Worm (Caenorhabditis elegans): ENCODE data around the gene K09E3.2.
"Not testable (repeated sequence)": the region's sequence is repeated elsewhere in the genome, so short reads cannot be mapped to it uniquely, and the experiment has no call there.

DNA sequence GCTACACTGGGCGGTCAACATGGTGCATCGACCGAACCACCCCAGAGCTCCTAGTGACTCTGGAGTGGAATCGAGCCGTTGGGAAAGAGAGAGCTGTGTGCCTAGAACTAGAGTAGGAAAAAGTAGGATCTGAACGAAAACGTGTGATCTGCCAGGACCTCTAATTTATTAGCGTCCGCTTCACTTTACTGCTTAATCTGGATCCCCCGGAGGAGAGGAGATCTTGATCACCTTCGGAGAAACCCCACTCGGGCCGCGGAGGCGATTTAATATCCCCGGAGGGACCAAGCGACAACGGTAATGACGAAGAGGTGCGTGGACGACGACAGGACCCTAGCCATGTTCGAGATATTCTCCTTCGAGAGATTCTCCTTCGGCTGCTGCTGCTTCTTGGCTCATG lies at the start of gene K09E3.2:
- not testable (repeated sequence) for TF ChIP-seq fos-1 (tag; optimal IDR thresholded peaks at IDR 0.05); lir-3 (tag; optimal IDR thresholded peaks at IDR 0.05; ENCODE audit: poor library complexity); pqm-1 (tag; optimal IDR thresholded peaks at IDR 0.05); lin-15B (tag; optimal IDR thresholded peaks at IDR 0.05); fkh-10 (GFP tag; optimal IDR thresholded peaks at IDR 0.05); nhr-28 (tag; optimal IDR thresholded peaks at IDR 0.05); C16A3.4 (tag; optimal IDR thresholded peaks at IDR 0.05); aly-2 (tag; optimal IDR thresholded peaks at IDR 0.05); ceh-90 (tag; optimal IDR thresholded peaks at IDR 0.05); nhr-12 (tag; optimal IDR thresholded peaks at IDR 0.05); elt-3 (tag; optimal IDR thresholded peaks at IDR 0.05); mdl-1 (tag; optimal IDR thresholded peaks at IDR 0.05)

All from whole organism, L1 larva.